Worm (Caenorhabditis elegans) whole organism, L3 larva: ENCODE results near the gene unc-6.
A peak's percentile ranks its signal among the peaks of the same experiment; 100 is the strongest.

Source experiments
- ama-1 ChIP-seq: fragments of 150-350 bp; optimal IDR thresholded peaks from 2 replicates; lab custom pipeline; 2018
- ceh-28 ChIP-seq: fragments of 150-350 bp; optimal IDR thresholded peaks from 2 replicates; lab custom pipeline; 2014; ENCODE audit warnings: missing biosample characterization, missing genetic modification reagents, missing genetic modification characterization
- ceh-82 ChIP-seq: fragments of 150-350 bp; optimal IDR thresholded peaks from 2 replicates; lab custom pipeline; 2014; ENCODE audit warnings: missing biosample characterization, missing genetic modification characterization
- egl-27 ChIP-seq: sonication (generic microtip); optimal IDR thresholded peaks from 4 replicates; lab custom pipeline; 2017; ENCODE audit warnings: missing biosample characterization, missing genetic modification reagents, missing genetic modification characterization
- egl-5 ChIP-seq: fragments of 150-350 bp; optimal IDR thresholded peaks from 2 replicates; lab custom pipeline; 2017; ENCODE audit warnings: missing biosample characterization, missing genetic modification reagents, missing genetic modification characterization, inconsistent platforms
- elt-1 ChIP-seq: fragments of 150-350 bp; optimal IDR thresholded peaks from 2 replicates; lab custom pipeline; 2014; ENCODE audit warnings: missing biosample characterization, missing genetic modification characterization
- elt-2 ChIP-seq: sonication (generic microtip); optimal IDR thresholded peaks from 2 replicates; lab custom pipeline; 2016; ENCODE audit warnings: missing genetic modification reagents, mild to moderate bottlenecking, missing genetic modification characterization, missing compliant biosample characterization
- hmg-11 ChIP-seq: sonication (generic microtip); optimal IDR thresholded peaks from 2 replicates; lab custom pipeline; 2016; ENCODE audit warnings: missing genetic modification characterization, missing compliant biosample characterization
- lin-15B ChIP-seq: fragments of 150-350 bp; optimal IDR thresholded peaks from 2 replicates; lab custom pipeline; 2014; ENCODE audit warnings: missing biosample characterization, missing genetic modification characterization
- lin-39 ChIP-seq: fragments of 150-350 bp; optimal IDR thresholded peaks from 2 replicates; lab custom pipeline; 2018; ENCODE audit warnings: missing biosample characterization, missing genetic modification reagents, missing genetic modification characterization
- lsy-12 ChIP-seq: sonication (generic microtip); optimal IDR thresholded peaks from 2 replicates; lab custom pipeline; 2016; ENCODE audit warnings: mild to moderate bottlenecking, missing genetic modification characterization, missing compliant biosample characterization
- mdl-1 ChIP-seq: fragments of 150-350 bp; optimal IDR thresholded peaks from 2 replicates; lab custom pipeline; 2014; ENCODE audit warnings: missing biosample characterization, missing genetic modification characterization
- mml-1 ChIP-seq: fragments of 150-350 bp; sonication (generic microtip); optimal IDR thresholded peaks from 3 replicates; lab custom pipeline; 2014; ENCODE audit warnings: missing biosample characterization, missing genetic modification characterization
- nfya-1 ChIP-seq: sonication (generic microtip); optimal IDR thresholded peaks from 2 replicates; lab custom pipeline; 2017; ENCODE audit warnings: missing genetic modification characterization, mild to moderate bottlenecking, missing compliant biosample characterization, antibody characterized with exemption, moderate library complexity; ENCODE audit not compliant: insufficient read depth
- nhr-11 ChIP-seq: fragments of 150-350 bp; optimal IDR thresholded peaks from 2 replicates; lab custom pipeline; 2014; ENCODE audit warnings: missing biosample characterization, missing genetic modification characterization
- nhr-12 ChIP-seq: fragments of 150-350 bp; optimal IDR thresholded peaks from 2 replicates; lab custom pipeline; 2014; ENCODE audit warnings: missing biosample characterization, missing genetic modification characterization
- nhr-28 ChIP-seq: fragments of 150-350 bp; optimal IDR thresholded peaks from 2 replicates; lab custom pipeline; 2014; ENCODE audit warnings: missing biosample characterization, missing genetic modification characterization
- nhr-43 ChIP-seq: sonication (generic microtip); optimal IDR thresholded peaks from 2 replicates; lab custom pipeline; 2016; ENCODE audit warnings: mild to moderate bottlenecking, missing genetic modification characterization, missing compliant biosample characterization; ENCODE audit not compliant: poor library complexity, severe bottlenecking
- nhr-76 ChIP-seq: fragments of 150-350 bp; sonication (generic microtip); optimal IDR thresholded peaks from 5 replicates; lab custom pipeline; 2014; ENCODE audit warnings: missing biosample characterization, missing genetic modification characterization
- nhr-77 ChIP-seq: fragments of 150-350 bp; optimal IDR thresholded peaks from 2 replicates; lab custom pipeline; 2014; ENCODE audit warnings: missing biosample characterization, missing genetic modification characterization
- pha-4 ChIP-seq: fragments of 150-350 bp; optimal IDR thresholded peaks from 2 replicates; lab custom pipeline; 2014; ENCODE audit warnings: missing biosample characterization, missing genetic modification reagents, missing genetic modification characterization
- pqm-1 ChIP-seq: fragments of 150-350 bp; optimal IDR thresholded peaks from 2 replicates; lab custom pipeline; 2017; ENCODE audit warnings: missing biosample characterization, missing genetic modification characterization, inconsistent platforms
- sea-2 ChIP-seq: fragments of 150-350 bp; sonication (generic microtip); optimal IDR thresholded peaks from 4 replicates; lab custom pipeline; 2014; ENCODE audit warnings: missing biosample characterization, missing genetic modification reagents, missing genetic modification characterization
- snpc-4 ChIP-seq: fragments of 150-350 bp; optimal IDR thresholded peaks from 2 replicates; lab custom pipeline; 2014; ENCODE audit warnings: missing biosample characterization, missing genetic modification characterization
- tbx-2 ChIP-seq: sonication (generic microtip); optimal IDR thresholded peaks from 2 replicates; lab custom pipeline; 2016; ENCODE audit warnings: mild to moderate bottlenecking, missing genetic modification characterization, missing compliant biosample characterization
- unc-39 ChIP-seq: sonication (generic microtip); optimal IDR thresholded peaks from 4 replicates; lab custom pipeline; 2017; ENCODE audit warnings: missing biosample characterization, missing genetic modification characterization

Gene unc-6

ce11 chrX:6904064-6904771 is 14.7 kb downstream of the unc-6 start, which contains the start of gene sid-5:
Gene sid-5 (plus strand): TSS chrX:6904721.
- TF ChIP-seq ceh-28 (tag; lab: Kevin White, UChicago), result no peak
- peak; percentile 4 for TF ChIP-seq elt-2 (tag; lab: Kevin White, UChicago)
- peak; percentile 7 for TF ChIP-seq nfya-1 (tag; lab: Kevin White, UChicago)
- TF ChIP-seq snpc-4 (tag; lab: Kevin White, UChicago), result no peak
- peak; percentile 41 for TF ChIP-seq pha-4 (tag; lab: Kevin White, UChicago)

- TF ChIP-seq lin-15B (tag; lab: Kevin White, UChicago) (no peak), nhr-76 (tag; lab: Kevin White, UChicago) (no peak), pha-4 (tag; lab: Kevin White, UChicago) (peak; percentile 73), mdl-1 (tag; lab: Kevin White, UChicago) (no peak), elt-2 (tag; lab: Kevin White, UChicago) (peak; percentile 95), elt-1 (tag; lab: Kevin White, UChicago) (no peak), nfya-1 (tag; lab: Kevin White, UChicago) (no peak), pqm-1 (peak; percentile 78), ceh-28 (tag; lab: Kevin White, UChicago) (no peak), nhr-28 (no peak), lin-39 (tag; lab: Kevin White, UChicago) (no peak), egl-27 (tag; lab: Kevin White, UChicago) (no peak), tbx-2 (no peak), hmg-11 (tag; lab: Kevin White, UChicago) (no peak)
Measured at ce11 chrX:6905581-6905980, 16.1 kb downstream of the unc-6 start.

- TF ChIP-seq nhr-12 (tag; lab: Kevin White, UChicago), result no peak
- no peak for TF ChIP-seq lsy-12 (tag; lab: Kevin White, UChicago)
- TF ChIP-seq lin-15B (tag; lab: Kevin White, UChicago), result no peak
- no peak for TF ChIP-seq nhr-76 (tag; lab: Kevin White, UChicago)
- TF ChIP-seq, all 47 proteins: peak for 0
Measured at ce11 chrX:6913989-6914388, 24.5 kb downstream of the unc-6 start, which contains the start of gene nhx-4. Gene nhx-4 (plus strand): TSS chrX:6914289.

ce11 chrX:6915279-6915678 is 25.8 kb downstream of the unc-6 start:
- TF ChIP-seq lin-39 (tag; lab: Kevin White, UChicago), result peak; percentile 25
- no peak for TF ChIP-seq nfya-1 (tag; lab: Kevin White, UChicago)

- peak; percentile 84 for TF ChIP-seq mml-1 (tag; lab: Kevin White, UChicago)
- TF ChIP-seq nhr-12 (tag; lab: Kevin White, UChicago), result no peak
- TF ChIP-seq nfya-1 (tag; lab: Kevin White, UChicago), result peak; percentile 4
- TF ChIP-seq, all 47 proteins: peak for 2
Measured at ce11 chrX:6916150-6916549, 26.7 kb downstream of the unc-6 start.

ce11 chrX:6920132-6920531 is 30.7 kb downstream of the unc-6 start:
- TF ChIP-seq unc-39 (no peak), elt-2 (tag; lab: Kevin White, UChicago) (peak; percentile 10)

ce11 chrX:6924461-6924860 is 35.0 kb downstream of the unc-6 start, which contains the start of gene otpl-3:
Gene otpl-3 (minus strand): TSS chrX:6924764.
- TF ChIP-seq pqm-1 (peak; percentile 69), snpc-4 (tag; lab: Kevin White, UChicago) (no peak), nhr-77 (tag; lab: Kevin White, UChicago) (no peak), sea-2 (no peak), egl-5 (tag; lab: Kevin White, UChicago) (no peak), nhr-43 (tag; lab: Kevin White, UChicago) (no peak), nhr-11 (tag; lab: Kevin White, UChicago) (no peak), elt-2 (tag; lab: Kevin White, UChicago) (peak; percentile 71), mml-1 (tag; lab: Kevin White, UChicago) (no peak), ceh-82 (no peak), nhr-28 (no peak), pha-4 (tag; lab: Kevin White, UChicago) (peak; percentile 19), ama-1 (lab: Kevin White, UChicago) (no peak)
- TF ChIP-seq, all 47 proteins: peak for 3
